Fruit fly (Drosophila melanogaster): ENCODE measurements around the gene pigeon.

The pigeon gene

dm6 chr2L:19193703-19194102, 7.9 kb downstream of the pigeon start (continued):
- peak; percentile 19 for TF ChIP-seq Sox102F (GFP tag; optimal IDR thresholded peaks at IDR 0.05)
- no peak for TF ChIP-seq ase (GFP tag; IDR thresholded peaks at IDR 0.05)
- TF ChIP-seq CG13287 (GFP tag; IDR thresholded peaks at IDR 0.05; ENCODE audit: partially characterized antibody), result no peak
- TF ChIP-seq Bgb (GFP tag; IDR thresholded peaks at IDR 0.05; ENCODE audit: partially characterized antibody), result no peak
- peak; percentile 60; the same call in 1 of the 3 replicates for TF ChIP-seq ci (GFP tag; IDR thresholded peaks at IDR 0.05)
- no peak for TF ChIP-seq crp (GFP tag; optimal IDR thresholded peaks at IDR 0.05)
- no peak for TF ChIP-seq shn (GFP tag; optimal IDR thresholded peaks at IDR 0.05)
- TF ChIP-seq slbo (GFP tag; IDR thresholded peaks at IDR 0.05), result peak; percentile 42; the same call in 1 of the 2 replicates
- no peak for TF ChIP-seq Dll (GFP tag; IDR thresholded peaks at IDR 0.05; ENCODE audit: partially characterized antibody)
- TF ChIP-seq tap (tag; optimal IDR thresholded peaks at IDR 0.05), result no peak
- TF ChIP-seq CG10321 (GFP tag; IDR thresholded peaks at IDR 0.05), result no peak
- TF ChIP-seq chif (GFP tag; optimal IDR thresholded peaks at IDR 0.05), result peak in 1 of 2 experiments; percentile 32
- no peak for TF ChIP-seq ewg (GFP tag; optimal IDR thresholded peaks at IDR 0.05)
- TF ChIP-seq CG14050 (GFP tag; IDR thresholded peaks at IDR 0.05), result no peak
- TF ChIP-seq zf30C (GFP tag; optimal IDR thresholded peaks at IDR 0.05), result no peak
- no peak for TF ChIP-seq Atf3 (GFP tag; optimal IDR thresholded peaks at IDR 0.05)
- TF ChIP-seq CG7987 (GFP tag; optimal IDR thresholded peaks at IDR 0.05), result no peak
- peak; percentile 13 for TF ChIP-seq CG4424 (GFP tag; optimal IDR thresholded peaks at IDR 0.05)
- no peak for TF ChIP-seq gfzf (GFP tag; optimal IDR thresholded peaks at IDR 0.05)
- TF ChIP-seq bbx (GFP tag; IDR thresholded peaks at IDR 0.05; ENCODE audit: partially characterized antibody), result no peak
- TF ChIP-seq CG1603 (tag; optimal IDR thresholded peaks at IDR 0.05), result peak; percentile 34
- no peak for TF ChIP-seq CG17829 (tag; optimal IDR thresholded peaks at IDR 0.05)
- no peak for TF ChIP-seq CoRest (tag; optimal IDR thresholded peaks at IDR 0.05)
- no peak for TF ChIP-seq mam (GFP tag; optimal IDR thresholded peaks at IDR 0.05)
- TF ChIP-seq CG7745 (tag; optimal IDR thresholded peaks at IDR 0.05), result no peak
- no peak for TF ChIP-seq dimm (GFP tag; IDR thresholded peaks at IDR 0.05)
- TF ChIP-seq CG31365 (tag; optimal IDR thresholded peaks at IDR 0.05), result no peak
- peak; percentile 17 for TF ChIP-seq ind (GFP tag; optimal IDR thresholded peaks at IDR 0.05)
- TF ChIP-seq CG11456 (GFP tag; IDR thresholded peaks at IDR 0.05), result no peak
- no peak for TF ChIP-seq h (optimal IDR thresholded peaks at IDR 0.05)
- peak; percentile 15 for TF ChIP-seq phol (tag; optimal IDR thresholded peaks at IDR 0.05)
- TF ChIP-seq tup (GFP tag; optimal IDR thresholded peaks at IDR 0.05), result no peak
- no peak for TF ChIP-seq hkb (optimal IDR thresholded peaks at IDR 0.05)
- 0 out of 2 replicates have a peak, but pooled peaks have one; percentile 27 for TF ChIP-seq hkb (GFP tag; IDR thresholded peaks at IDR 0.05)
- no peak for TF ChIP-seq btn (GFP tag; optimal IDR thresholded peaks at IDR 0.05)
- TF ChIP-seq jumu (GFP tag; optimal IDR thresholded peaks at IDR 0.05), result no peak
- peak; percentile 28 for TF ChIP-seq Blimp-1 (GFP tag; optimal IDR thresholded peaks at IDR 0.05)
- TF ChIP-seq BEAF-32 (GFP tag; optimal IDR thresholded peaks at IDR 0.05), result no peak
- TF ChIP-seq HHEX (GFP tag; optimal IDR thresholded peaks at IDR 0.05), result no peak
- no peak for TF ChIP-seq HLHmδ (GFP tag; optimal IDR thresholded peaks at IDR 0.05)
- TF ChIP-seq Hmr (GFP tag; optimal IDR thresholded peaks at IDR 0.05), result no peak
- TF ChIP-seq kni (GFP tag; optimal IDR thresholded peaks at IDR 0.05), result no peak
- TF ChIP-seq Abd-B (GFP tag; optimal IDR thresholded peaks at IDR 0.05), result no peak
- peak; percentile 33 for TF ChIP-seq zen (tag; optimal IDR thresholded peaks at IDR 0.05)
- TF ChIP-seq chm (GFP tag; IDR thresholded peaks at IDR 0.05), result 0 out of 2 replicates have a peak, but pooled peaks have one; percentile 19
- no peak for TF ChIP-seq dati (GFP tag; IDR thresholded peaks at IDR 0.05)
- peak; percentile 20 for TF ChIP-seq pnt (GFP tag; optimal IDR thresholded peaks at IDR 0.05)
- no peak for TF ChIP-seq CG11247 (GFP tag; IDR thresholded peaks at IDR 0.05)
- TF ChIP-seq CG7839 (tag; optimal IDR thresholded peaks at IDR 0.05), result peak; percentile 16
- TF ChIP-seq ara (GFP tag; IDR thresholded peaks at IDR 0.05), result peak; percentile 60; the same call in 1 of the 2 replicates
- no peak for TF ChIP-seq Scr (GFP tag; IDR thresholded peaks at IDR 0.05; ENCODE audit: partially characterized antibody)
